Fruit fly (Drosophila melanogaster) whole organism, embryonic: ENCODE data around the gene CG5618.

Experiments
- Asciz ChIP-seq: fragments of 200-800 bp; sonication (Bioruptor generic); optimal IDR thresholded peaks from 2 replicates; lab custom pipeline; 2017; ENCODE audit warnings: missing biosample characterization, mild to moderate bottlenecking, missing genetic modification characterization, missing genetic modification reagents
- Blimp-1 ChIP-seq: fragments of 200-800 bp; sonication (Bioruptor generic); optimal IDR thresholded peaks from 3 replicates; lab custom pipeline; 2018; ENCODE audit warnings: missing biosample characterization, missing genetic modification characterization, mild to moderate bottlenecking, moderate library complexity, missing genetic modification reagents
- Bteb2 ChIP-seq: fragments of 200-800 bp; sonication (Bioruptor generic); optimal IDR thresholded peaks from 2 replicates; lab custom pipeline; 2016; ENCODE audit warnings: missing biosample characterization, missing genetic modification characterization
- CG10147 ChIP-seq: fragments of 200-800 bp; sonication (Bioruptor generic); optimal IDR thresholded peaks from 2 replicates; lab custom pipeline; 2019; ENCODE audit warnings: missing biosample characterization, mild to moderate bottlenecking, missing genetic modification characterization, moderate library complexity
- CG10959 ChIP-seq: fragments of 200-800 bp; sonication (Bioruptor generic); IDR thresholded peaks from 2 replicates; pipeline ENCODE4 v1.3.6; 2022; ENCODE audit warnings: missing biosample characterization, missing genetic modification characterization
- CG13123 ChIP-seq: fragments of 200-800 bp; sonication (Bioruptor generic); optimal IDR thresholded peaks from 2 replicates; lab custom pipeline; 2016; ENCODE audit warnings: missing biosample characterization, missing genetic modification characterization
- CG13424 ChIP-seq: fragments of 200-800 bp; sonication (Bioruptor generic); optimal IDR thresholded peaks from 2 replicates; lab custom pipeline; 2019; ENCODE audit warnings: missing biosample characterization, mild to moderate bottlenecking, missing genetic modification characterization, moderate library complexity
- CG17385 ChIP-seq: fragments of 200-800 bp; sonication (Bioruptor generic); optimal IDR thresholded peaks from 3 replicates; lab custom pipeline; 2018; ENCODE audit warnings: missing biosample characterization, mild to moderate bottlenecking, missing genetic modification characterization
- CG30020 ChIP-seq: fragments of 200-800 bp; optimal IDR thresholded peaks from 2 replicates; lab custom pipeline; 2019; ENCODE audit warnings: missing biosample characterization, mild to moderate bottlenecking, missing genetic modification characterization, moderate library complexity
- CG6854 ChIP-seq: fragments of 200-800 bp; sonication (Bioruptor generic); optimal IDR thresholded peaks from 3 replicates; lab custom pipeline; 2017; ENCODE audit warnings: missing biosample characterization, mild to moderate bottlenecking, missing genetic modification characterization
- CG7556 ChIP-seq: fragments of 200-800 bp; sonication (Bioruptor generic); optimal IDR thresholded peaks from 2 replicates; lab custom pipeline; 2017; ENCODE audit warnings: missing biosample characterization, mild to moderate bottlenecking, missing genetic modification characterization
- CG8924 ChIP-seq: fragments of 200-800 bp; optimal IDR thresholded peaks from 3 replicates; lab custom pipeline; 2019; ENCODE audit warnings: missing biosample characterization, mild to moderate bottlenecking, missing genetic modification characterization, moderate library complexity
- CG9437 ChIP-seq: fragments of 200-800 bp; sonication (Bioruptor generic); optimal IDR thresholded peaks from 2 replicates; lab custom pipeline; 2018; ENCODE audit warnings: missing biosample characterization, mild to moderate bottlenecking, missing genetic modification characterization
- CTCF ChIP-seq: fragments of 200-800 bp; sonication (Bioruptor generic); optimal IDR thresholded peaks from 2 replicates; lab custom pipeline; 2017; ENCODE audit warnings: missing biosample characterization, mild to moderate bottlenecking, missing genetic modification characterization, moderate library complexity
- Camta ChIP-seq: fragments of 200-800 bp; sonication (Bioruptor generic); optimal IDR thresholded peaks from 2 replicates; lab custom pipeline; 2016; ENCODE audit warnings: missing biosample characterization, missing genetic modification characterization
- Dad ChIP-seq: fragments of 200-800 bp; sonication (Bioruptor generic); optimal IDR thresholded peaks from 3 replicates; lab custom pipeline; 2016; ENCODE audit warnings: missing biosample characterization, missing genetic modification characterization
- HLH3B ChIP-seq: fragments of 200-800 bp; sonication (Bioruptor generic); IDR thresholded peaks from 2 replicates; pipeline ENCODE4 v1.3.6; 2022; ENCODE audit warnings: missing biosample characterization, missing genetic modification characterization
- Lhr ChIP-seq: fragments of 200-800 bp; sonication (Bioruptor generic); optimal IDR thresholded peaks from 3 replicates; lab custom pipeline; 2017; ENCODE audit warnings: mild to moderate bottlenecking, missing biosample characterization, missing genetic modification reagents, missing genetic modification characterization
- MTF-1 ChIP-seq: fragments of 200-800 bp; sonication (Bioruptor generic); optimal IDR thresholded peaks from 2 replicates; lab custom pipeline; 2018; ENCODE audit warnings: missing biosample characterization, mild to moderate bottlenecking, missing genetic modification characterization, borderline replicate concordance
- Mad ChIP-seq: fragments of 200-800 bp; sonication (Bioruptor generic); optimal IDR thresholded peaks from 2 replicates; lab custom pipeline; 2016; ENCODE audit warnings: missing biosample characterization, missing genetic modification characterization
- Max ChIP-seq: fragments of 200-800 bp; sonication (Bioruptor generic); optimal IDR thresholded peaks from 2 replicates; lab custom pipeline; 2016; ENCODE audit warnings: missing biosample characterization, mild to moderate bottlenecking, missing genetic modification characterization
- Med ChIP-seq: fragments of 200-800 bp; sonication (Bioruptor generic); peaks from one replicate; lab custom pipeline; 2016; ENCODE audit warnings: missing biosample characterization, missing genetic modification characterization, mild to moderate bottlenecking, inconsistent platforms, moderate library complexity
- Myb ChIP-seq: fragments of 200-800 bp; sonication (Bioruptor generic); optimal IDR thresholded peaks from 2 replicates; lab custom pipeline; 2016; ENCODE audit warnings: missing biosample characterization, missing genetic modification characterization
- Oli ChIP-seq: fragments of 200-800 bp; sonication (Bioruptor generic); optimal IDR thresholded peaks from 2 replicates; lab custom pipeline; 2018; ENCODE audit warnings: missing biosample characterization, mild to moderate bottlenecking, missing genetic modification characterization, moderate library complexity
- Opbp ChIP-seq: fragments of 200-800 bp; sonication (Bioruptor generic); IDR thresholded peaks from 3 replicates; pipeline ENCODE4 v1.3.6; 2022; ENCODE audit warnings: missing biosample characterization, missing genetic modification characterization; ENCODE audit not compliant: partially characterized antibody
- Scr ChIP-seq: fragments of 200-800 bp; sonication (Bioruptor generic); IDR thresholded peaks from 2 replicates; pipeline ENCODE4 v1.3.6; 2022; ENCODE audit warnings: missing biosample characterization, missing genetic modification characterization; ENCODE audit not compliant: partially characterized antibody
- Xbp1 ChIP-seq: fragments of 200-800 bp; sonication (Bioruptor generic); optimal IDR thresholded peaks from 3 replicates; lab custom pipeline; 2016; ENCODE audit warnings: missing biosample characterization, mild to moderate bottlenecking, missing genetic modification characterization
- ash1 ChIP-seq: fragments of 200-800 bp; sonication (Bioruptor generic); optimal IDR thresholded peaks from 2 replicates; lab custom pipeline; 2018; ENCODE audit warnings: missing biosample characterization, mild to moderate bottlenecking, missing genetic modification characterization
- cato ChIP-seq: fragments of 200-800 bp; sonication (Bioruptor generic); optimal IDR thresholded peaks from 2 replicates; lab custom pipeline; 2016; ENCODE audit warnings: missing biosample characterization, missing genetic modification characterization, borderline replicate concordance
- chif ChIP-seq, 2 experiments: fragments of 200-800 bp; sonication (Bioruptor generic); optimal IDR thresholded peaks; 3 replicates each; lab custom pipeline; 2016; ENCODE audit warnings: missing biosample characterization in 2 of 2, missing genetic modification characterization in 2 of 2
- ci ChIP-seq: fragments of 200-800 bp; sonication (Bioruptor generic); IDR thresholded peaks from 3 replicates; pipeline ENCODE4 v1.3.6; 2022; ENCODE audit warnings: missing biosample characterization, missing genetic modification characterization
- corto ChIP-seq: fragments of 200-800 bp; sonication (Bioruptor generic); optimal IDR thresholded peaks from 2 replicates; lab custom pipeline; 2016; ENCODE audit warnings: missing biosample characterization, mild to moderate bottlenecking, missing genetic modification characterization, moderate library complexity
- eyg ChIP-seq: fragments of 200-800 bp; sonication (Bioruptor generic); optimal IDR thresholded peaks from 3 replicates; lab custom pipeline; 2016; ENCODE audit warnings: missing biosample characterization, missing genetic modification characterization
- fu2 ChIP-seq: fragments of 200-800 bp; sonication (Bioruptor generic); optimal IDR thresholded peaks from 2 replicates; lab custom pipeline; 2016; ENCODE audit warnings: missing biosample characterization, missing genetic modification characterization
- hbn ChIP-seq: fragments of 200-800 bp; sonication (Bioruptor generic); IDR thresholded peaks from 2 replicates; pipeline ENCODE4 v1.3.6; 2022; ENCODE audit warnings: missing biosample characterization, missing genetic modification characterization; ENCODE audit not compliant: partially characterized antibody
- hkb ChIP-seq, 2 experiments: fragments of 200-800 bp in 1 of 2; fragments of >200 bp in 1 of 2; sonication (Bioruptor generic) in 1 of 2; IDR thresholded peaks in 1 of 2; optimal IDR thresholded peaks in 1 of 2; 2 replicates each; pipeline versions ENCODE4 v1.3.6 to Lab custom; 2017 to 2022; ENCODE audit warnings: missing biosample characterization in 1 of 2, missing genetic modification characterization in 1 of 2
- jing ChIP-seq: fragments of 200-800 bp; sonication (Bioruptor generic); optimal IDR thresholded peaks from 2 replicates; lab custom pipeline; 2018; ENCODE audit warnings: missing biosample characterization, mild to moderate bottlenecking, missing genetic modification characterization
- nom ChIP-seq: fragments of 200-800 bp; sonication (Bioruptor generic); optimal IDR thresholded peaks from 2 replicates; lab custom pipeline; 2017; ENCODE audit warnings: missing biosample characterization, missing genetic modification characterization, mild to moderate bottlenecking, moderate library complexity, missing genetic modification reagents
- org-1 ChIP-seq: fragments of 200-800 bp; sonication (Bioruptor generic); optimal IDR thresholded peaks from 2 replicates; lab custom pipeline; 2017; ENCODE audit warnings: missing biosample characterization, missing genetic modification characterization
- pfk ChIP-seq: fragments of 200-800 bp; sonication (Bioruptor generic); optimal IDR thresholded peaks from 2 replicates; lab custom pipeline; 2018; ENCODE audit warnings: missing biosample characterization, mild to moderate bottlenecking, missing genetic modification characterization, moderate library complexity
- rib ChIP-seq: fragments of 200-800 bp; sonication (Bioruptor generic); IDR thresholded peaks from 2 replicates; pipeline ENCODE4 v1.3.6; 2022; ENCODE audit warnings: missing biosample characterization, missing genetic modification characterization
- run ChIP-seq: fragments of 200-800 bp; sonication (Bioruptor generic); optimal IDR thresholded peaks from 3 replicates; lab custom pipeline; 2018; ENCODE audit warnings: missing biosample characterization, mild to moderate bottlenecking, missing genetic modification characterization
- sc ChIP-seq, 3 experiments: fragments of >200 bp in 2 of 3; fragments of 200-800 bp in 1 of 3; sonication (Bioruptor generic) in 1 of 3; optimal IDR thresholded peaks; 2 replicates in 2 of 3; 3 replicates in 1 of 3; lab custom pipeline; 2017; ENCODE audit warnings: mild to moderate bottlenecking in 1 of 3, missing biosample characterization in 1 of 3, missing genetic modification characterization in 1 of 3, missing genetic modification reagents in 1 of 3
- slbo ChIP-seq: fragments of 200-800 bp; sonication (Bioruptor generic); IDR thresholded peaks from 2 replicates; pipeline ENCODE4 v1.3.6; 2022; ENCODE audit warnings: missing biosample characterization, missing genetic modification characterization
- so ChIP-seq: fragments of 200-800 bp; sonication (Bioruptor generic); IDR thresholded peaks from 3 replicates; pipeline ENCODE4 v1.3.6; 2022; ENCODE audit warnings: missing biosample characterization, missing genetic modification characterization
- stc ChIP-seq: fragments of 200-800 bp; sonication (Bioruptor generic); IDR thresholded peaks from 2 replicates; pipeline ENCODE4 v1.3.6; 2022; ENCODE audit warnings: missing biosample characterization, missing genetic modification characterization
- tx ChIP-seq: fragments of 200-800 bp; sonication (Bioruptor generic); optimal IDR thresholded peaks from 2 replicates; lab custom pipeline; 2016; ENCODE audit warnings: missing biosample characterization, missing genetic modification characterization
- wek ChIP-seq: fragments of 200-800 bp; sonication (Bioruptor generic); optimal IDR thresholded peaks from 3 replicates; lab custom pipeline; 2018; ENCODE audit warnings: missing biosample characterization, mild to moderate bottlenecking, missing genetic modification characterization, moderate library complexity

Gene CG5618

dm6 chr3L:20375878-20376563 lies 22.8 kb downstream of the CG5618 start, which contains the start of the genes Ide and RhoBTB (continued):
- TF ChIP-seq Dad (peak; percentile 45), org-1 (peak; percentile 23), run (tag; lab: Kevin White, UChicago) (no peak), MTF-1 (GFP tag; lab: Kevin White, UChicago) (no peak), hbn (GFP tag; lab: Robert Waterston, UW) (no peak), Xbp1 (GFP tag; lab: Kevin White, UChicago) (peak; percentile 88), Lhr (peak; percentile 89), corto (GFP tag; lab: Kevin White, UChicago) (no peak), cato (GFP tag; lab: Kevin White, UChicago) (peak; percentile 77), CG10959 (GFP tag; lab: Robert Waterston, UW) (no peak), Scr (GFP tag; lab: Robert Waterston, UW) (0 out of 2 replicates have a peak, but pooled peaks have one; percentile 36), CG13123 (GFP tag; lab: Kevin White, UChicago) (peak; percentile 52), tx (GFP tag; lab: Kevin White, UChicago) (peak; percentile 79), jing (peak; percentile 26), rib (GFP tag; lab: Robert Waterston, UW) (peak; percentile 32; the same call in 1 of the 2 replicates), CG6854 (GFP tag; lab: Kevin White, UChicago) (no peak), eyg (GFP tag; lab: Kevin White, UChicago) (peak; percentile 75), Mad (peak; percentile 77), stc (GFP tag; lab: Robert Waterston, UW) (peak; percentile 23; the same call in 1 of the 2 replicates), ash1 (GFP tag; lab: Kevin White, UChicago) (no peak), wek (peak; percentile 37), hkb (optimal IDR thresholded peaks at IDR 0.05; lab: Kevin White, UChicago) (peak; percentile 96), hkb (GFP tag; IDR thresholded peaks at IDR 0.05; lab: Robert Waterston, UW) (peak; percentile 40; the same call in 1 of the 2 replicates), CG13424 (tag; lab: Kevin White, UChicago) (peak; percentile 87), pfk (GFP tag; lab: Kevin White, UChicago) (no peak), Camta (GFP tag; lab: Kevin White, UChicago) (peak; percentile 85), Blimp-1 (GFP tag; lab: Kevin White, UChicago) (no peak), nom (GFP tag; lab: Kevin White, UChicago) (peak; percentile 30), Myb (GFP tag; lab: Kevin White, UChicago) (peak; percentile 92), so (GFP tag; lab: Robert Waterston, UW) (no peak), chif (GFP tag; optimal IDR thresholded peaks at IDR 0.05; lab: Kevin White, UChicago) (peak; percentile 77 to 79), CG30020 (tag; lab: Kevin White, UChicago) (peak; percentile 66), slbo (GFP tag; lab: Robert Waterston, UW) (peak; percentile 94), sc (optimal IDR thresholded peaks at IDR 0.05; lab: Kevin White, UChicago) (no peak), sc (GFP tag; optimal IDR thresholded peaks at IDR 0.05; lab: Kevin White, UChicago) (peak; percentile 26), HLH3B (GFP tag; lab: Robert Waterston, UW) (peak; percentile 46; the same call in 1 of the 2 replicates), CG8924 (tag; lab: Kevin White, UChicago) (peak; percentile 76), Med (GFP tag; lab: Kevin White, UChicago) (peak; percentile 94), fu2 (GFP tag; lab: Kevin White, UChicago) (peak; percentile 92), Opbp (GFP tag; lab: Robert Waterston, UW) (no peak), CG10147 (peak; percentile 62), CG9437 (GFP tag; lab: Kevin White, UChicago) (peak; percentile 77), Oli (tag; lab: Kevin White, UChicago) (peak; percentile 76), Bteb2 (peak; percentile 76), Asciz (GFP tag; lab: Kevin White, UChicago) (no peak), CG17385 (GFP tag; lab: Kevin White, UChicago) (peak; percentile 68), ci (GFP tag; lab: Robert Waterston, UW) (peak; percentile 27; the same call in 1 of the 3 replicates), Max (GFP tag; lab: Kevin White, UChicago) (peak; percentile 79), CG7556 (peak; percentile 69), CTCF (GFP tag; lab: Kevin White, UChicago) (peak; percentile 30)
